Fruit fly (Drosophila melanogaster): Measurements from ENCODE around the gene Pfdn6.
A peak's percentile ranks its signal among the peaks of the same experiment; 100 is the strongest.

- TF ChIP-seq Lpt (GFP tag; optimal IDR thresholded peaks at IDR 0.05) (no peak), Rx (GFP tag; IDR thresholded peaks at IDR 0.05) (0 out of 2 replicates have a peak, but pooled peaks have one; percentile 16), crp (GFP tag; optimal IDR thresholded peaks at IDR 0.05) (no peak), CG6254 (GFP tag; optimal IDR thresholded peaks at IDR 0.05) (no peak), CG7372 (GFP tag; IDR thresholded peaks at IDR 0.05) (no peak), CG10654 (GFP tag; optimal IDR thresholded peaks at IDR 0.05) (no peak), Max (GFP tag; optimal IDR thresholded peaks at IDR 0.05) (no peak), CG14965 (GFP tag; optimal IDR thresholded peaks at IDR 0.05; ENCODE audit: borderline replicate concordance) (no peak), Adf1 (GFP tag; IDR thresholded peaks at IDR 0.05) (no peak), CG18476 (GFP tag; optimal IDR thresholded peaks at IDR 0.05) (peak; percentile 1), Antp (GFP tag; optimal IDR thresholded peaks at IDR 0.05) (no peak)
These were observed 22.0 kb downstream of the Pfdn6 start for dm6 chr3L:19945469-19945868.

Data from whole organism, embryonic.